Fruit fly (Drosophila melanogaster) S2 (cell line): Measurements from ENCODE around the gene P5cr-2.

Experiments
- CG8478 ChIP-seq: fragments of >200 bp; optimal IDR thresholded peaks from 2 replicates; lab custom pipeline; 2018
- CTCF ChIP-seq, 2 experiments: fragments of >200 bp; optimal IDR thresholded peaks; 2 replicates each; lab custom pipeline; 2018

- no peak for TF ChIP-seq CG8478 (lab: Kevin White, UChicago)
- TF ChIP-seq CTCF (optimal IDR thresholded peaks at IDR 0.05; lab: Kevin White, UChicago), result no peak
Observed at dm6 chr3R:17549985-17550384, 15.4 kb downstream of the P5cr-2 start.
